Fruit fly (Drosophila melanogaster) whole organism, embryonic: Measurements from ENCODE around the gene P5CDh1.
A peak's percentile ranks its signal among the peaks of the same experiment; 100 is the strongest.

Experiments
- Bdp1 ChIP-seq: fragments of 200-800 bp; sonication (Bioruptor generic); optimal IDR thresholded peaks from 3 replicates; lab custom pipeline; 2016; ENCODE audit warnings: missing biosample characterization, missing genetic modification characterization
- CG1647 ChIP-seq: fragments of 200-800 bp; sonication (Bioruptor generic); optimal IDR thresholded peaks from 3 replicates; lab custom pipeline; 2016; ENCODE audit warnings: missing biosample characterization, missing genetic modification characterization
- CG4282 ChIP-seq: fragments of 200-800 bp; sonication (Bioruptor generic); optimal IDR thresholded peaks from 2 replicates; lab custom pipeline; 2016; ENCODE audit warnings: missing biosample characterization, missing genetic modification characterization
- CG43689 ChIP-seq: fragments of 200-800 bp; sonication (Bioruptor generic); IDR thresholded peaks from 2 replicates; pipeline ENCODE4 v1.3.6; 2022; ENCODE audit warnings: missing biosample characterization, missing genetic modification characterization
- CG7556 ChIP-seq: fragments of 200-800 bp; sonication (Bioruptor generic); optimal IDR thresholded peaks from 2 replicates; lab custom pipeline; 2017; ENCODE audit warnings: missing biosample characterization, mild to moderate bottlenecking, missing genetic modification characterization
- CG7928 ChIP-seq: fragments of 200-800 bp; sonication (Bioruptor generic); optimal IDR thresholded peaks from 2 replicates; lab custom pipeline; 2017; ENCODE audit warnings: missing biosample characterization, mild to moderate bottlenecking, missing genetic modification characterization
- Dll ChIP-seq: fragments of 200-800 bp; sonication (Bioruptor generic); IDR thresholded peaks from 4 replicates; pipeline ENCODE4 v1.3.6; 2022; ENCODE audit warnings: missing biosample characterization, missing genetic modification characterization; ENCODE audit not compliant: partially characterized antibody
- H15 ChIP-seq: fragments of 200-800 bp; sonication (Bioruptor generic); IDR thresholded peaks from 3 replicates; pipeline ENCODE4 v1.3.6; 2022; ENCODE audit warnings: missing biosample characterization, missing genetic modification characterization
- Neu2 ChIP-seq: fragments of 200-800 bp; sonication (Bioruptor generic); optimal IDR thresholded peaks from 3 replicates; lab custom pipeline; 2016; ENCODE audit warnings: missing biosample characterization, missing genetic modification characterization, borderline replicate concordance
- TFAM ChIP-seq: fragments of 200-800 bp; sonication (Bioruptor generic); optimal IDR thresholded peaks from 2 replicates; lab custom pipeline; 2017; ENCODE audit warnings: missing biosample characterization, missing genetic modification characterization, inconsistent platforms
- da ChIP-seq: fragments of 200-800 bp; sonication (Bioruptor generic); optimal IDR thresholded peaks from 2 replicates; lab custom pipeline; 2016; ENCODE audit warnings: missing biosample characterization, missing genetic modification characterization
- pzg ChIP-seq: fragments of 200-800 bp; sonication (Bioruptor generic); optimal IDR thresholded peaks from 3 replicates; lab custom pipeline; 2018; ENCODE audit warnings: missing biosample characterization, mild to moderate bottlenecking, missing genetic modification characterization, moderate library complexity
- tup ChIP-seq: fragments of 200-800 bp; sonication (Bioruptor generic); optimal IDR thresholded peaks from 2 replicates; lab custom pipeline; 2016; ENCODE audit warnings: missing biosample characterization, mild to moderate bottlenecking, missing genetic modification characterization, moderate library complexity
- zf30C ChIP-seq: fragments of 200-800 bp; sonication (Bioruptor generic); optimal IDR thresholded peaks from 3 replicates; lab custom pipeline; 2018; ENCODE audit warnings: missing biosample characterization, mild to moderate bottlenecking, missing genetic modification characterization

DNA sequence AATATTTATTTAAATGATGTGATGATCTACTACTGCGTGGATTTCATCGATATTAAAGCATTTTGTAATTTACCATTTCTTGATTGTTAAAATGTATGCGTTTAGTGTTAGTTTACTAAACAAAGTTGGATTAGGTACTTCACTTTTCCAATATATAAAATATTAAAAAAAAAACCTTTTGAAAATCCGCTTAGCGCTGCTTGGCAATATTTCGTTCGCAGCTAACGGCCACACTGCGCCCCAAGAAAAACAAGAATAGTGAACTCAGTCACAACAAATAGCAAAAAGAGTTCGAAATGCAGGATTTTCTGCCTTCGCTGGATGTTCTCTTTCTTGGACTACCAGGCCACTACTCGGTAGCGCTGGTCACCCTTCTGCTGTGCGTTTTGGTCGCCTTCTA, 17.9 kb downstream of the P5CDh1 start, which contains the start of gene CG7407:
- no peak for TF ChIP-seq da (GFP tag; lab: Kevin White, UChicago)
- TF ChIP-seq CG4282 (GFP tag; lab: Kevin White, UChicago), result no peak
- TF ChIP-seq CG1647, result no peak
- peak; percentile 32 for TF ChIP-seq pzg (GFP tag; lab: Kevin White, UChicago)
- no peak for TF ChIP-seq CG7928 (GFP tag; lab: Kevin White, UChicago)
- no peak for TF ChIP-seq TFAM (GFP tag; lab: Kevin White, UChicago)
- no peak for TF ChIP-seq Bdp1 (GFP tag; lab: Kevin White, UChicago)
- no peak for TF ChIP-seq H15 (GFP tag; lab: Robert Waterston, UW)
- no peak for TF ChIP-seq CG7556 (GFP tag; lab: Kevin White, UChicago)
- TF ChIP-seq Dll, result no peak
- TF ChIP-seq CG43689 (GFP tag; lab: Robert Waterston, UW), result no peak
- no peak for TF ChIP-seq tup
- no peak for TF ChIP-seq zf30C (GFP tag; lab: Kevin White, UChicago)
- no peak for TF ChIP-seq Neu2
